Fruit fly (Drosophila melanogaster) whole organism, embryonic: ENCODE results near the gene CG7514.
A peak's percentile ranks its signal among the peaks of the same experiment; 100 is the strongest.

Experiments used
- Aef1 ChIP-seq: fragments of 200-800 bp; sonication (Bioruptor generic); IDR thresholded peaks from 3 replicates; pipeline ENCODE4 v1.3.6; 2022; ENCODE audit warnings: missing biosample characterization, missing genetic modification characterization
- CG12659 ChIP-seq: fragments of 200-800 bp; sonication (Bioruptor generic); optimal IDR thresholded peaks from 3 replicates; lab custom pipeline; 2017; ENCODE audit warnings: mild to moderate bottlenecking, missing biosample characterization, missing genetic modification reagents, missing genetic modification characterization
- CG14965 ChIP-seq: fragments of 200-800 bp; sonication (Bioruptor generic); optimal IDR thresholded peaks from 2 replicates; lab custom pipeline; 2016; ENCODE audit warnings: missing biosample characterization, missing genetic modification characterization, borderline replicate concordance
- CG1603 ChIP-seq: fragments of 200-800 bp; sonication (Bioruptor generic); optimal IDR thresholded peaks from 2 replicates; lab custom pipeline; 2019; ENCODE audit warnings: missing biosample characterization, mild to moderate bottlenecking, missing genetic modification characterization, moderate library complexity
- CG17829 ChIP-seq: fragments of 200-800 bp; optimal IDR thresholded peaks from 2 replicates; lab custom pipeline; 2019; ENCODE audit warnings: missing biosample characterization, mild to moderate bottlenecking, missing genetic modification characterization, moderate library complexity
- CG18599 ChIP-seq: fragments of 200-800 bp; sonication (Bioruptor generic); optimal IDR thresholded peaks from 3 replicates; lab custom pipeline; 2017; ENCODE audit warnings: missing biosample characterization, missing genetic modification characterization, mild to moderate bottlenecking, moderate library complexity, missing genetic modification reagents
- CG2202 ChIP-seq: fragments of 200-800 bp; sonication (Bioruptor generic); optimal IDR thresholded peaks from 2 replicates; lab custom pipeline; 2018; ENCODE audit warnings: missing biosample characterization, mild to moderate bottlenecking, missing genetic modification characterization
- CG7556 ChIP-seq: fragments of 200-800 bp; sonication (Bioruptor generic); optimal IDR thresholded peaks from 2 replicates; lab custom pipeline; 2017; ENCODE audit warnings: missing biosample characterization, mild to moderate bottlenecking, missing genetic modification characterization
- CG8478 ChIP-seq: fragments of >200 bp; optimal IDR thresholded peaks from 2 replicates; lab custom pipeline; 2018
- CG9817 ChIP-seq: fragments of 200-800 bp; sonication (Bioruptor generic); optimal IDR thresholded peaks from 2 replicates; lab custom pipeline; 2018; ENCODE audit warnings: missing biosample characterization, mild to moderate bottlenecking, missing genetic modification characterization, moderate library complexity
- Camta ChIP-seq: fragments of 200-800 bp; sonication (Bioruptor generic); optimal IDR thresholded peaks from 2 replicates; lab custom pipeline; 2016; ENCODE audit warnings: missing biosample characterization, missing genetic modification characterization
- D ChIP-seq, 2 experiments: fragments of 200-800 bp in 1 of 2; fragments of >200 bp in 1 of 2; sonication (Bioruptor generic) in 1 of 2; optimal IDR thresholded peaks; 2 replicates in 1 of 2; 3 replicates in 1 of 2; lab custom pipeline; 2017; ENCODE audit warnings: mild to moderate bottlenecking in 1 of 2, missing biosample characterization in 1 of 2, missing genetic modification characterization in 1 of 2, missing genetic modification reagents in 1 of 2
- Drgx ChIP-seq: fragments of 200-800 bp; sonication (Bioruptor generic); IDR thresholded peaks from 2 replicates; pipeline ENCODE4 v1.3.6; 2022; ENCODE audit warnings: missing biosample characterization, missing genetic modification characterization
- Ets97D ChIP-seq: fragments of 200-800 bp; sonication (Bioruptor generic); optimal IDR thresholded peaks from 3 replicates; lab custom pipeline; 2016; ENCODE audit warnings: missing biosample characterization, missing genetic modification characterization
- Gug ChIP-seq: fragments of 200-800 bp; sonication (Bioruptor generic); IDR thresholded peaks from 4 replicates; pipeline ENCODE4 v1.3.6; 2022; ENCODE audit warnings: missing biosample characterization, missing genetic modification characterization
- HHEX ChIP-seq: fragments of 200-800 bp; sonication (Bioruptor generic); optimal IDR thresholded peaks from 3 replicates; lab custom pipeline; 2017; ENCODE audit warnings: missing biosample characterization, mild to moderate bottlenecking, missing genetic modification characterization, missing genetic modification reagents
- HLH54F ChIP-seq: fragments of 200-800 bp; sonication (Bioruptor generic); optimal IDR thresholded peaks from 3 replicates; lab custom pipeline; 2016; ENCODE audit warnings: missing biosample characterization, missing genetic modification characterization
- Hand ChIP-seq: fragments of 200-800 bp; sonication (Bioruptor generic); optimal IDR thresholded peaks from 2 replicates; lab custom pipeline; 2017; ENCODE audit warnings: mild to moderate bottlenecking, missing biosample characterization, missing genetic modification reagents, missing genetic modification characterization
- Hmr ChIP-seq: fragments of 200-800 bp; sonication (Bioruptor generic); optimal IDR thresholded peaks from 3 replicates; lab custom pipeline; 2017; ENCODE audit warnings: mild to moderate bottlenecking, missing biosample characterization, missing genetic modification reagents, missing genetic modification characterization
- Jarid2 ChIP-seq: fragments of 200-800 bp; sonication (Bioruptor generic); optimal IDR thresholded peaks from 3 replicates; lab custom pipeline; 2017; ENCODE audit warnings: mild to moderate bottlenecking, missing biosample characterization, missing genetic modification reagents, missing genetic modification characterization
- Kr ChIP-seq: fragments of 200-800 bp; sonication (Bioruptor generic); optimal IDR thresholded peaks from 2 replicates; lab custom pipeline; 2017; ENCODE audit warnings: missing biosample characterization, mild to moderate bottlenecking, missing genetic modification characterization
- Med ChIP-seq: fragments of 200-800 bp; sonication (Bioruptor generic); peaks from one replicate; lab custom pipeline; 2016; ENCODE audit warnings: missing biosample characterization, missing genetic modification characterization, mild to moderate bottlenecking, inconsistent platforms, moderate library complexity
- Mrtf ChIP-seq: fragments of 200-800 bp; sonication (Bioruptor generic); IDR thresholded peaks from 3 replicates; pipeline ENCODE4 v1.3.6; 2022; ENCODE audit warnings: missing biosample characterization, missing genetic modification characterization
- NC2β ChIP-seq: fragments of 200-800 bp; sonication (Bioruptor generic); optimal IDR thresholded peaks from 2 replicates; lab custom pipeline; 2016; ENCODE audit warnings: missing biosample characterization, missing genetic modification characterization
- NK7.1 ChIP-seq: fragments of 200-800 bp; sonication (Bioruptor generic); optimal IDR thresholded peaks from 3 replicates; lab custom pipeline; 2016; ENCODE audit warnings: missing biosample characterization, missing genetic modification characterization
- Neu2 ChIP-seq: fragments of 200-800 bp; sonication (Bioruptor generic); optimal IDR thresholded peaks from 3 replicates; lab custom pipeline; 2016; ENCODE audit warnings: missing biosample characterization, missing genetic modification characterization, borderline replicate concordance
- Sry-β ChIP-seq: fragments of 200-800 bp; sonication (Bioruptor generic); optimal IDR thresholded peaks from 2 replicates; lab custom pipeline; 2018; ENCODE audit warnings: missing biosample characterization, mild to moderate bottlenecking, missing genetic modification characterization, moderate library complexity
- TFAM ChIP-seq: fragments of 200-800 bp; sonication (Bioruptor generic); optimal IDR thresholded peaks from 2 replicates; lab custom pipeline; 2017; ENCODE audit warnings: missing biosample characterization, missing genetic modification characterization, inconsistent platforms
- Trl ChIP-seq, 3 experiments: fragments of >200 bp in 2 of 3; fragments of 200-800 bp in 1 of 3; sonication (Bioruptor generic) in 1 of 3; optimal IDR thresholded peaks; 2 replicates in 1 of 3; 3 replicates in 2 of 3; lab custom pipeline; 2016 to 2017; ENCODE audit warnings: missing biosample characterization in 1 of 3, missing genetic modification characterization in 1 of 3
- ab ChIP-seq: fragments of 200-800 bp; sonication (Bioruptor generic); optimal IDR thresholded peaks from 2 replicates; lab custom pipeline; 2016; ENCODE audit warnings: missing biosample characterization, missing genetic modification characterization
- ac ChIP-seq: fragments of 200-800 bp; sonication (Bioruptor generic); optimal IDR thresholded peaks from 3 replicates; lab custom pipeline; 2017; ENCODE audit warnings: missing biosample characterization, mild to moderate bottlenecking, missing genetic modification characterization
- al ChIP-seq: fragments of 200-800 bp; sonication (Bioruptor generic); IDR thresholded peaks from 2 replicates; pipeline ENCODE4 v1.3.6; 2022; ENCODE audit warnings: missing biosample characterization, missing genetic modification characterization
- amos ChIP-seq: fragments of 200-800 bp; sonication (Bioruptor generic); IDR thresholded peaks from 2 replicates; pipeline ENCODE4 v1.3.6; 2022; ENCODE audit warnings: missing biosample characterization, missing genetic modification characterization; ENCODE audit not compliant: partially characterized antibody
- bab2 ChIP-seq: fragments of 200-800 bp; sonication (Bioruptor generic); optimal IDR thresholded peaks from 2 replicates; lab custom pipeline; 2016; ENCODE audit warnings: missing biosample characterization, missing genetic modification characterization
- bowl ChIP-seq: fragments of 200-800 bp; sonication (Bioruptor generic); IDR thresholded peaks from 2 replicates; pipeline ENCODE4 v1.3.6; 2022; ENCODE audit warnings: missing biosample characterization, missing genetic modification characterization
- chm ChIP-seq: fragments of 200-800 bp; sonication (Bioruptor generic); IDR thresholded peaks from 2 replicates; pipeline ENCODE4 v1.3.6; 2022; ENCODE audit warnings: missing biosample characterization, missing genetic modification characterization
- dmrt99B ChIP-seq: fragments of 200-800 bp; sonication (Bioruptor generic); optimal IDR thresholded peaks from 2 replicates; lab custom pipeline; 2018; ENCODE audit warnings: missing biosample characterization, mild to moderate bottlenecking, missing genetic modification characterization, moderate library complexity
- fru ChIP-seq: fragments of >200 bp; optimal IDR thresholded peaks from 2 replicates; lab custom pipeline; 2017
- gem ChIP-seq: fragments of 200-800 bp; sonication (Bioruptor generic); optimal IDR thresholded peaks from 2 replicates; lab custom pipeline; 2019; ENCODE audit warnings: missing biosample characterization, mild to moderate bottlenecking, missing genetic modification characterization, moderate library complexity
- onecut ChIP-seq: fragments of 200-800 bp; sonication (Bioruptor generic); IDR thresholded peaks from 2 replicates; pipeline ENCODE4 v1.3.6; 2022; ENCODE audit warnings: missing biosample characterization, missing genetic modification characterization
- pan ChIP-seq, 4 experiments: fragments of >200 bp in 3 of 4; fragments of 200-800 bp in 1 of 4; sonication (Bioruptor generic) in 1 of 4; optimal IDR thresholded peaks in 3 of 4; IDR thresholded peaks in 1 of 4; 2 replicates each; pipeline versions ENCODE4 v1.3.6 to Lab custom; 2017 to 2022; ENCODE audit warnings: missing biosample characterization in 2 of 4, missing genetic modification characterization in 2 of 4, mixed read lengths in 1 of 4
- pb ChIP-seq: fragments of 200-800 bp; sonication (Bioruptor generic); optimal IDR thresholded peaks from 3 replicates; lab custom pipeline; 2016; ENCODE audit warnings: missing biosample characterization, missing genetic modification characterization
- pfk ChIP-seq: fragments of 200-800 bp; sonication (Bioruptor generic); optimal IDR thresholded peaks from 2 replicates; lab custom pipeline; 2018; ENCODE audit warnings: missing biosample characterization, mild to moderate bottlenecking, missing genetic modification characterization, moderate library complexity
- sens ChIP-seq: fragments of 200-800 bp; sonication (Bioruptor generic); peaks from one replicate; lab custom pipeline; 2016; ENCODE audit warnings: missing biosample characterization, missing genetic modification characterization
- sim ChIP-seq: fragments of 200-800 bp; sonication (Bioruptor generic); IDR thresholded peaks from 2 replicates; pipeline ENCODE4 v1.3.6; 2022; ENCODE audit warnings: missing biosample characterization, missing genetic modification characterization
- slbo ChIP-seq: fragments of 200-800 bp; sonication (Bioruptor generic); IDR thresholded peaks from 2 replicates; pipeline ENCODE4 v1.3.6; 2022; ENCODE audit warnings: missing biosample characterization, missing genetic modification characterization
- vfl ChIP-seq: fragments of 200-800 bp; sonication (Bioruptor generic); optimal IDR thresholded peaks from 2 replicates; lab custom pipeline; 2016; ENCODE audit warnings: missing biosample characterization, missing genetic modification characterization
- vvl ChIP-seq: fragments of 200-800 bp; sonication (Bioruptor generic); IDR thresholded peaks from 2 replicates; pipeline ENCODE4 v1.3.6; 2022; ENCODE audit warnings: missing biosample characterization, missing genetic modification characterization
- zen2 ChIP-seq: fragments of 200-800 bp; sonication (Bioruptor generic); IDR thresholded peaks from 3 replicates; pipeline ENCODE4 v1.3.6; 2022; ENCODE audit warnings: missing biosample characterization, missing genetic modification characterization; ENCODE audit not compliant: partially characterized antibody

Gene CG7514

dm6 chr3L:4692177-4693134 lies 3.9 kb upstream of the CG7514 start, which contains the start of gene RhoGEF64C (continued):
- TF ChIP-seq zen2, result 0 out of 3 replicates have a peak, but pooled peaks have one; percentile 19
- no peak for TF ChIP-seq bab2 (GFP tag; lab: Kevin White, UChicago)
- no peak for TF ChIP-seq pan (optimal IDR thresholded peaks at IDR 0.05; lab: Kevin White, UChicago)
- no peak for TF ChIP-seq pan (GFP tag; optimal IDR thresholded peaks at IDR 0.05 in 1 of 2, IDR thresholded peaks at IDR 0.05 in 1 of 2)
- TF ChIP-seq Hand (GFP tag; lab: Kevin White, UChicago), result no peak
- no peak for TF ChIP-seq HLH54F
- no peak for TF ChIP-seq al (GFP tag; lab: Robert Waterston, UW)
- TF ChIP-seq CG7556, result no peak
- no peak for TF ChIP-seq bowl (GFP tag; lab: Robert Waterston, UW)
- TF ChIP-seq CG12659 (GFP tag; lab: Kevin White, UChicago), result no peak
- TF ChIP-seq Neu2 (GFP tag; lab: Kevin White, UChicago), result no peak
- TF ChIP-seq NK7.1 (GFP tag; lab: Kevin White, UChicago), result no peak
- TF ChIP-seq Aef1 (GFP tag; lab: Robert Waterston, UW), result no peak
- no peak; the same call in 1 of the 2 replicates for TF ChIP-seq vvl (GFP tag; lab: Robert Waterston, UW)
- no peak for TF ChIP-seq Gug (GFP tag; lab: Robert Waterston, UW)
- TF ChIP-seq NC2β, result no peak
- no peak for TF ChIP-seq Ets97D
- peak; percentile 68 for TF ChIP-seq sens (GFP tag; lab: Kevin White, UChicago)
- no peak for TF ChIP-seq CG1603 (tag; lab: Kevin White, UChicago)
- no peak for TF ChIP-seq pb (GFP tag; lab: Kevin White, UChicago)
- no peak for TF ChIP-seq ab (GFP tag; lab: Kevin White, UChicago)
- no peak for TF ChIP-seq Camta
- no peak for TF ChIP-seq onecut (GFP tag; lab: Robert Waterston, UW)
- TF ChIP-seq pfk (GFP tag; lab: Kevin White, UChicago), result no peak
- no peak for TF ChIP-seq Med (GFP tag; lab: Kevin White, UChicago)
- no peak for TF ChIP-seq CG8478 (lab: Kevin White, UChicago)
- no peak for TF ChIP-seq CG9817 (tag; lab: Kevin White, UChicago)
- peak; percentile 68 for TF ChIP-seq Jarid2 (GFP tag; lab: Kevin White, UChicago)
- 0 out of 2 replicates have a peak, but pooled peaks have one; percentile 9 for TF ChIP-seq chm
- peak; percentile 50 to 71 for TF ChIP-seq Trl (optimal IDR thresholded peaks at IDR 0.05; lab: Kevin White, UChicago)
- no peak for TF ChIP-seq Trl (GFP tag; optimal IDR thresholded peaks at IDR 0.05; lab: Kevin White, UChicago)
- no peak for TF ChIP-seq ac (GFP tag; lab: Kevin White, UChicago)
- no peak for TF ChIP-seq sim (GFP tag; lab: Robert Waterston, UW)
- TF ChIP-seq amos, result peak; percentile 11; the same call in 1 of the 2 replicates
- no peak for TF ChIP-seq CG14965
- TF ChIP-seq TFAM (GFP tag; lab: Kevin White, UChicago), result no peak
- no peak for TF ChIP-seq Hmr (GFP tag; lab: Kevin White, UChicago)
- no peak for TF ChIP-seq fru (lab: Kevin White, UChicago)
- TF ChIP-seq HHEX, result no peak
- no peak for TF ChIP-seq Kr
- TF ChIP-seq, all 482 proteins: peak for 16

- no peak for TF ChIP-seq slbo (GFP tag; lab: Robert Waterston, UW)
- peak; percentile 44 for TF ChIP-seq dmrt99B (tag; lab: Kevin White, UChicago)
- peak; percentile 38 for TF ChIP-seq Drgx (GFP tag; lab: Robert Waterston, UW)
- TF ChIP-seq D (optimal IDR thresholded peaks at IDR 0.05; lab: Kevin White, UChicago), result no peak
- TF ChIP-seq D (GFP tag; optimal IDR thresholded peaks at IDR 0.05; lab: Kevin White, UChicago), result peak; percentile 37
- no peak for TF ChIP-seq Mrtf (GFP tag; lab: Robert Waterston, UW)
- peak; percentile 8 for TF ChIP-seq CG18599
- no peak for TF ChIP-seq CG2202 (tag; lab: Kevin White, UChicago)
- TF ChIP-seq amos, result no peak
- no peak for TF ChIP-seq vfl (GFP tag; lab: Kevin White, UChicago)
- no peak for TF ChIP-seq Sry-β (GFP tag; lab: Kevin White, UChicago)
- peak; percentile 25 for TF ChIP-seq CG17829 (tag; lab: Kevin White, UChicago)
- TF ChIP-seq gem (tag; lab: Kevin White, UChicago), result peak; percentile 70
Observed at dm6 chr3L:4691775-4692174, 3.2 kb upstream of the CG7514 start.
